Worm (Caenorhabditis elegans) whole organism, late embryonic: ENCODE results near the gene ebax-1.

Experiments
- ama-1 ChIP-seq: fragments of 150-350 bp; optimal IDR thresholded peaks from 2 replicates; lab custom pipeline; 2014
- ceh-14 ChIP-seq: sonication (generic microtip); optimal IDR thresholded peaks from 2 replicates; lab custom pipeline; 2016; ENCODE audit warnings: missing genotype, missing genetic modification characterization, missing compliant biosample characterization
- ceh-48 ChIP-seq: sonication (generic microtip); optimal IDR thresholded peaks from 2 replicates; lab custom pipeline; 2016; ENCODE audit warnings: missing genetic modification characterization, inconsistent platforms, missing compliant biosample characterization
- dve-1 ChIP-seq: sonication (generic microtip); optimal IDR thresholded peaks from 2 replicates; lab custom pipeline; 2017; ENCODE audit warnings: antibody characterized with exemption, mild to moderate bottlenecking, missing genetic modification characterization, missing compliant biosample characterization
- gmeb-2 ChIP-seq: sonication (generic microtip); optimal IDR thresholded peaks from 2 replicates; lab custom pipeline; 2016; ENCODE audit warnings: missing genetic modification characterization, inconsistent platforms, missing compliant biosample characterization
- hlh-6 ChIP-seq: sonication (generic microtip); optimal IDR thresholded peaks from 2 replicates; lab custom pipeline; 2016; ENCODE audit warnings: missing genotype, missing genetic modification characterization, missing compliant biosample characterization
- nfya-1 ChIP-seq: sonication (generic microtip); optimal IDR thresholded peaks from 2 replicates; lab custom pipeline; 2017; ENCODE audit warnings: missing genetic modification characterization, mild to moderate bottlenecking, missing compliant biosample characterization, antibody characterized with exemption, moderate library complexity
- nhr-11 ChIP-seq: fragments of 150-350 bp; optimal IDR thresholded peaks from 2 replicates; lab custom pipeline; 2014; ENCODE audit warnings: missing biosample characterization, missing genetic modification characterization
- pha-4 ChIP-seq: fragments of 150-350 bp; optimal IDR thresholded peaks from 2 replicates; lab custom pipeline; 2018; ENCODE audit warnings: missing biosample characterization, missing genetic modification reagents, missing genetic modification characterization
- pqm-1 ChIP-seq: sonication (generic microtip); optimal IDR thresholded peaks from 2 replicates; lab custom pipeline; 2016; ENCODE audit warnings: missing genetic modification characterization, missing compliant biosample characterization
- pros-1 ChIP-seq: fragments of 150-350 bp; optimal IDR thresholded peaks from 2 replicates; lab custom pipeline; 2014; ENCODE audit warnings: missing biosample characterization, missing genetic modification reagents, missing genetic modification characterization
- ttx-3 ChIP-seq: sonication (generic microtip); optimal IDR thresholded peaks from 2 replicates; lab custom pipeline; 2016; ENCODE audit warnings: missing genetic modification reagents, missing genetic modification characterization, missing compliant biosample characterization
- zip-5 ChIP-seq: sonication (generic microtip); optimal IDR thresholded peaks from 2 replicates; lab custom pipeline; 2016; ENCODE audit warnings: missing genetic modification characterization, missing compliant biosample characterization

DNA sequence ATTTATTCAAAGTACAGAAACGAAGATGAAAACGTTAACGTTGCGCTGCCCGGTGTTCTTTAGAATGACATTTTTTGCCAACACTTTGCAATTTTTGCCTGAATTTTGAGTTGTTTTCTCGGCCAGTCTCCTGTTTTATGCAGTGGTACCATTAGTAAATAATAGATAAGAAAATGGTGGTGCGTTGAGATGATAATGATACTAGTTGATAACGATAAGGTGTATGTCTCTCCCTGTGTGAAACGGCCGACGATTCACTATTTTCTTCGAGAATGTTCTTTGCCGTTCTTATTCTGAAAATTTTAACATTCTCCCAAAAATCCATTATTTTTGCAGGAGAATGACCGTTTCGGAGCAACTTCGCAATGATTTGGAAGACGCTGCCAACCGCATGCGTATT lies 43.5 kb upstream of the ebax-1 start, which contains the start of gene tkt-1:
- no peak for TF ChIP-seq ama-1 (lab: Kevin White, UChicago)
- TF ChIP-seq pqm-1: no peak
- TF ChIP-seq gmeb-2 (tag; lab: Kevin White, UChicago): no peak
- TF ChIP-seq nfya-1: no peak
- TF ChIP-seq ceh-14 (tag; lab: Kevin White, UChicago): no peak
- no peak for TF ChIP-seq pha-4
- TF ChIP-seq ttx-3 (tag; lab: Kevin White, UChicago): no peak
- TF ChIP-seq dve-1 (tag; lab: Kevin White, UChicago): no peak
- no peak for TF ChIP-seq ceh-48
- TF ChIP-seq zip-5 (tag; lab: Kevin White, UChicago): no peak
- no peak for TF ChIP-seq nhr-11 (tag; lab: Kevin White, UChicago)
- TF ChIP-seq hlh-6 (tag; lab: Kevin White, UChicago): no peak
- TF ChIP-seq pros-1 (tag; lab: Kevin White, UChicago): no peak
